Worm (Caenorhabditis elegans): Measurements from ENCODE around the gene W10G6.1.
"Not testable (repeated sequence)": the region's sequence is repeated elsewhere in the genome, so short reads cannot be mapped to it uniquely, and the experiment has no call there.

ce11 chrX:16212306-16212705 lies 32.7 kb upstream of the W10G6.1 start, which contains the start of gene F23A7.4:
- not testable (repeated sequence) for TF ChIP-seq klf-2 (GFP tag; conservative IDR thresholded peaks at IDR 0.05); ztf-29 (GFP tag; IDR thresholded peaks at IDR 0.05); ztf-23 (GFP tag; IDR thresholded peaks at IDR 0.05); ref-1 (GFP tag; conservative IDR thresholded peaks at IDR 0.05); flt-1 (GFP tag; IDR thresholded peaks at IDR 0.05); med-1 (GFP tag; optimal IDR thresholded peaks at IDR 0.05; ENCODE audit: insufficient read depth); T22C8.4 (GFP tag; IDR thresholded peaks at IDR 0.05); tab-1 (GFP tag; IDR thresholded peaks at IDR 0.05); cog-1 (tag; optimal IDR thresholded peaks at IDR 0.05)
